Fruit fly (Drosophila melanogaster): Measurements from ENCODE around the gene Tsf2.

dm6 chr3L:12514762-12515215 lies 18.7 kb downstream of the Tsf2 start, which contains the start of the genes sti and tral:
- TF ChIP-seq usp (GFP tag; optimal IDR thresholded peaks at IDR 0.05) = no peak
- no peak for TF ChIP-seq psq (optimal IDR thresholded peaks at IDR 0.05)

All from whole organism.